Worm (Caenorhabditis elegans) whole organism, early embryonic: Measurements from ENCODE around the gene R05F9.9.

Source experiments
- ama-1 ChIP-seq: fragments of 150-350 bp; optimal IDR thresholded peaks from 2 replicates; lab custom pipeline; 2014
- ceh-36 ChIP-seq: sonication (generic microtip); optimal IDR thresholded peaks from 2 replicates; lab custom pipeline; 2016; ENCODE audit warnings: missing genetic modification characterization, inconsistent platforms, missing compliant biosample characterization

DNA sequence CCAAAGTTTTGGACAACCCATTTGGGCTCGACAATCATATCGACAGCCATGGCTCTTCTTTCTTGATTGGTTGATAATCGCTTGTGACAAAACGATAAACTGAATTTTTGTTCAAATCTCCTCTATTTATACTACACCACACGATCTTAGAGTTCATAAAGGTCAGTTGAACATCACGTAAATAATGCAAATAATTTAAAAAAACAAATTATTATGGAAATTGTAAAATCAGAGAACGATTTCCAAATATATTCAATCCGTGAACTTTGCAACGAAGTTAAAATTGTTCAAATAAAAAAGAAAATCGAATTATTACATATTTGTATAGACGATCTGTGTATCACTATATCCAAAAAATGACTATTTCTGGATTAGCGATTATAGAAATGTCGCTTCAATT, 38.5 kb downstream of the R05F9.9 start, which contains the start of the genes mpst-4 and F11G11.14:
- no peak for TF ChIP-seq ama-1 (lab: Kevin White, UChicago)
- no peak for TF ChIP-seq ceh-36 (tag; lab: Kevin White, UChicago)
